Fruit fly (Drosophila melanogaster): ENCODE results near the gene CG42526.

Gene CG42526

DNA sequence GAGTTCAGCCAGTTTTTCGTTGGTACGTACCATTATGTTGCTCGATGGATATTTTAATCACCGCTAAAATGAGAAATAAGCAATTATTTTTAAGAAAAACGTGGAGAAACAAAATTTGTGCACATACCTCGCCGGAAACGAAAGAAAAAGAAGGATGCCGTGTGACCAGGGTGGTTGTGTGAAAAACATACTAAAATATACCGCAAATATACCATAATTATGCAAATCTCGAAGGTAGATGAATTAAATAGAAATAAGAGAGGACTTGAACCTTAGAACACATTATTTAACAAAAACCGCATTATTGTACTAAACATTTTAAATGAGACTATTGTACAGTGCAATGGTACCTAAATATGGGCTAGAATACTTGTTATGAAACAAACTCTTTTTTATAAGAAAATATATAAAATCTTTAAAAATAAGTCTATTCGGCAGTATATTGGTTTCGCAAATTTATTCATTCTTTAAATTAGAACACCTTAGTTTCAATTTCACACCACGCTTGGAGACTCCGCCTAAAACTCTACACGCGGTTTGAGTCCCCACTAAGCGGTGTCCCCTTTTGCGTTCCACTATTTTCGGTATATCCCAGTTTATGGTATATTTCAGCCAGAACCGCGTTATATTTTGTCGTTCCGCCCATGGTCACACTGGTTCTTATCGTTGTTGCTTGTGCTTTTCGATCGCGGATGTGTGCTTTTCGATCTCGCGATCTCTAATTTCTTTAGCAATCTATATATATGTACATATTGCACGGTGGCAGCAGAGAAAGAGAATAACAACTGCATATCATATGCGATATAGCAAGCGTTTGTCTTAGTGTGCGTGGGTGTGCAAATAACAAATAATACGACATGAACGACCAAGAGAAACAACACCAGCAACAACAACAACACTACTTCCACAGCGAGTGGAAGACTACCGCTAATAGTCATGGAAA, 5.3 kb downstream of the CG42526 start, which contains the start of the genes RpS17 and MTF-1 (continued):
- no peak for TF ChIP-seq CkIIα-i1 (GFP tag; IDR thresholded peaks at IDR 0.05)
- TF ChIP-seq salm (tag; optimal IDR thresholded peaks at IDR 0.05), result peak; percentile 62
- TF ChIP-seq CG4707 (GFP tag; optimal IDR thresholded peaks at IDR 0.05), result peak; percentile 69
- no peak for TF ChIP-seq ato (GFP tag; IDR thresholded peaks at IDR 0.05; ENCODE audit: partially characterized antibody)
- TF ChIP-seq CHES-1-like (GFP tag; optimal IDR thresholded peaks at IDR 0.05), result peak; percentile 43
- TF ChIP-seq Sry-β (GFP tag; optimal IDR thresholded peaks at IDR 0.05), result no peak
- peak; percentile 3 for TF ChIP-seq zf30C (GFP tag; optimal IDR thresholded peaks at IDR 0.05)
- TF ChIP-seq sr (GFP tag; IDR thresholded peaks at IDR 0.05), result peak; percentile 48
- no peak for TF ChIP-seq CG12744 (GFP tag; optimal IDR thresholded peaks at IDR 0.05)
- TF ChIP-seq sim (GFP tag; IDR thresholded peaks at IDR 0.05), result 0 out of 2 replicates have a peak, but pooled peaks have one; percentile 16
- TF ChIP-seq lilli (GFP tag; optimal IDR thresholded peaks at IDR 0.05), result no peak
- TF ChIP-seq CG31388 (GFP tag; optimal IDR thresholded peaks at IDR 0.05), result no peak
- TF ChIP-seq NC2β (GFP tag; optimal IDR thresholded peaks at IDR 0.05), result peak; percentile 93
- TF ChIP-seq Hr39 (optimal IDR thresholded peaks at IDR 0.05), result no peak
- peak; percentile 38; the same call in 1 of the 2 replicates for TF ChIP-seq Awh (GFP tag; IDR thresholded peaks at IDR 0.05)
- peak; percentile 29 for TF ChIP-seq zfh2 (GFP tag; optimal IDR thresholded peaks at IDR 0.05)
- TF ChIP-seq onecut (GFP tag; IDR thresholded peaks at IDR 0.05), result peak; percentile 70
- TF ChIP-seq Sox100B (GFP tag; optimal IDR thresholded peaks at IDR 0.05), result peak; percentile 46
- peak; percentile 23 for TF ChIP-seq CG12299 (tag; optimal IDR thresholded peaks at IDR 0.05)
- no peak for TF ChIP-seq fru (optimal IDR thresholded peaks at IDR 0.05)
- peak in 1 of 2 experiments; percentile 24 for TF ChIP-seq chif (GFP tag; optimal IDR thresholded peaks at IDR 0.05)
- peak; percentile 63 for TF ChIP-seq CG4328 (GFP tag; optimal IDR thresholded peaks at IDR 0.05)
- no peak for TF ChIP-seq Ssrp (tag; optimal IDR thresholded peaks at IDR 0.05)
- no peak for TF ChIP-seq CG4730 (GFP tag; IDR thresholded peaks at IDR 0.05)
- TF ChIP-seq slou (GFP tag; optimal IDR thresholded peaks at IDR 0.05), result peak; percentile 53
- TF ChIP-seq Six4 (GFP tag; optimal IDR thresholded peaks at IDR 0.05), result no peak
- peak; percentile 4 for TF ChIP-seq gro (GFP tag; optimal IDR thresholded peaks at IDR 0.05)
- TF ChIP-seq nerfin-2 (GFP tag; IDR thresholded peaks at IDR 0.05; ENCODE audit: partially characterized antibody), result no peak
- no peak for TF ChIP-seq Neu2 (GFP tag; optimal IDR thresholded peaks at IDR 0.05; ENCODE audit: borderline replicate concordance)
- peak; percentile 19 for TF ChIP-seq dmrt99B (tag; optimal IDR thresholded peaks at IDR 0.05)
- peak; percentile 13 for TF ChIP-seq D19A (tag; optimal IDR thresholded peaks at IDR 0.05)
- no peak for TF ChIP-seq CG11560 (tag; IDR thresholded peaks at IDR 0.05)
- TF ChIP-seq her (GFP tag; optimal IDR thresholded peaks at IDR 0.05), result no peak
- peak; percentile 73 for TF ChIP-seq Meics (GFP tag; optimal IDR thresholded peaks at IDR 0.05)
- TF ChIP-seq rib (GFP tag; IDR thresholded peaks at IDR 0.05), result no peak
- peak; percentile 85 for TF ChIP-seq Ets65A (GFP tag)
- no peak for TF ChIP-seq CG2129 (GFP tag; IDR thresholded peaks at IDR 0.05; ENCODE audit: partially characterized antibody)
- TF ChIP-seq usp (GFP tag; optimal IDR thresholded peaks at IDR 0.05), result no peak
- TF ChIP-seq hb (GFP tag; IDR thresholded peaks at IDR 0.05; ENCODE audit: partially characterized antibody), result no peak
- no peak for TF ChIP-seq CG15479 (GFP tag; optimal IDR thresholded peaks at IDR 0.05)
- no peak for TF ChIP-seq vfl (GFP tag; optimal IDR thresholded peaks at IDR 0.05)
- TF ChIP-seq corto (GFP tag; optimal IDR thresholded peaks at IDR 0.05), result no peak
- TF ChIP-seq esg (GFP tag; conservative IDR thresholded peaks at IDR 0.05), result no peak
- TF ChIP-seq ssp (GFP tag; IDR thresholded peaks at IDR 0.05), result no peak
- no peak for TF ChIP-seq lov (optimal IDR thresholded peaks at IDR 0.05)
- peak; percentile 76; the same call in 2 of the 3 replicates for TF ChIP-seq lov (GFP tag; IDR thresholded peaks at IDR 0.05)
- no peak for TF ChIP-seq HLH4C (GFP tag; IDR thresholded peaks at IDR 0.05; ENCODE audit: partially characterized antibody)
- TF ChIP-seq CG32767 (GFP tag; IDR thresholded peaks at IDR 0.05), result no peak
- TF ChIP-seq Rx (GFP tag; IDR thresholded peaks at IDR 0.05), result 0 out of 2 replicates have a peak, but pooled peaks have one; percentile 22
- TF ChIP-seq kni (GFP tag; optimal IDR thresholded peaks at IDR 0.05), result peak; percentile 22
